Worm (Caenorhabditis elegans) whole organism, mixed stage, embryonic: Measurements from ENCODE around the gene pitp-1.

Experiments used
- bed-3 ChIP-seq: fragments of 200-800 bp; sonication (Bioruptor generic); optimal IDR thresholded peaks from 3 replicates; lab custom pipeline; 2018; ENCODE audit warnings: mild to moderate bottlenecking, missing genetic modification characterization, moderate library complexity, missing compliant biosample characterization
- ceh-39 ChIP-seq: fragments of 150-350 bp; optimal IDR thresholded peaks from 2 replicates; lab custom pipeline; 2014; ENCODE audit warnings: missing biosample characterization, missing genetic modification characterization
- elt-3 ChIP-seq: fragments of 150-350 bp; optimal IDR thresholded peaks from 2 replicates; lab custom pipeline; 2014; ENCODE audit warnings: missing biosample characterization, missing genetic modification characterization
- lsy-2 ChIP-seq: fragments of 150-350 bp; optimal IDR thresholded peaks from 2 replicates; lab custom pipeline; 2014; ENCODE audit warnings: missing biosample characterization, missing genetic modification characterization
- mls-2 ChIP-seq: sonication (generic microtip); optimal IDR thresholded peaks from 2 replicates; lab custom pipeline; 2016; ENCODE audit warnings: mild to moderate bottlenecking, missing genetic modification characterization, moderate library complexity, missing compliant biosample characterization
- nhr-237 ChIP-seq: fragments of 150-350 bp; optimal IDR thresholded peaks from 2 replicates; lab custom pipeline; 2014; ENCODE audit warnings: missing biosample characterization, missing genetic modification characterization
- nhr-28 ChIP-seq: fragments of 150-350 bp; optimal IDR thresholded peaks from 2 replicates; lab custom pipeline; 2014; ENCODE audit warnings: missing biosample characterization, missing genetic modification characterization
- pha-4 ChIP-seq: fragments of 150-350 bp; optimal IDR thresholded peaks from 2 replicates; lab custom pipeline; 2018; ENCODE audit warnings: missing biosample characterization, missing genetic modification reagents, missing genetic modification characterization
- snpc-4 ChIP-seq: fragments of 150-350 bp; optimal IDR thresholded peaks from 2 replicates; lab custom pipeline; 2014; ENCODE audit warnings: missing biosample characterization, missing genetic modification characterization
- unc-39 ChIP-seq: fragments of 150-350 bp; optimal IDR thresholded peaks from 2 replicates; lab custom pipeline; 2014; ENCODE audit warnings: missing biosample characterization, missing genetic modification characterization
- unc-62 ChIP-seq: fragments of 150-350 bp; optimal IDR thresholded peaks from 2 replicates; lab custom pipeline; 2014; ENCODE audit warnings: missing biosample characterization, missing genetic modification reagents, missing genetic modification characterization
- ztf-11 ChIP-seq: fragments of 150-350 bp; optimal IDR thresholded peaks from 2 replicates; lab custom pipeline; 2014; ENCODE audit warnings: missing biosample characterization, missing genetic modification characterization

- no peak for TF ChIP-seq ztf-11
- no peak for TF ChIP-seq lsy-2
- TF ChIP-seq pha-4: no peak
- TF ChIP-seq mls-2 (tag; lab: Kevin White, UChicago): no peak
- no peak for TF ChIP-seq unc-62 (GFP tag; lab: Kevin White, UChicago)
- no peak for TF ChIP-seq snpc-4 (tag; lab: Kevin White, UChicago)
- no peak for TF ChIP-seq nhr-237 (tag; lab: Kevin White, UChicago)
- no peak for TF ChIP-seq unc-39 (tag; lab: Kevin White, UChicago)
- no peak for TF ChIP-seq elt-3
- no peak for TF ChIP-seq ceh-39
- no peak for TF ChIP-seq nhr-28 (tag; lab: Kevin White, UChicago)
- no peak for TF ChIP-seq bed-3 (GFP tag; lab: Kevin White, UChicago)
Observed at ce11 chrIII:3475014-3475413, 54.6 kb downstream of the pitp-1 start.
